Fruit fly (Drosophila melanogaster) whole organism, adult: ENCODE measurements around the gene CG42557.

Experiments
- CG12768 ChIP-seq: fragments of 200-800 bp; sonication (Bioruptor generic); optimal IDR thresholded peaks from 2 replicates; lab custom pipeline; 2017; ENCODE audit warnings: missing biosample characterization, missing genetic modification characterization, mild to moderate bottlenecking, moderate library complexity, missing genetic modification reagents
- CG14711 ChIP-seq: fragments of 200-800 bp; sonication (Bioruptor generic); optimal IDR thresholded peaks from 2 replicates; lab custom pipeline; 2018; ENCODE audit warnings: missing biosample characterization, mild to moderate bottlenecking, missing genetic modification characterization, moderate library complexity
- CG1620 ChIP-seq: fragments of 200-800 bp; sonication (Bioruptor generic); optimal IDR thresholded peaks from 2 replicates; lab custom pipeline; 2016; ENCODE audit warnings: missing biosample characterization, missing genetic modification characterization
- CG5204 ChIP-seq: fragments of 200-800 bp; sonication (Bioruptor generic); optimal IDR thresholded peaks from 2 replicates; lab custom pipeline; 2016; ENCODE audit warnings: missing biosample characterization, missing genetic modification characterization
- CG7045 ChIP-seq: fragments of 200-800 bp; sonication (Bioruptor generic); optimal IDR thresholded peaks from 2 replicates; lab custom pipeline; 2017; ENCODE audit warnings: missing biosample characterization, mild to moderate bottlenecking, missing genetic modification characterization
- CG7101 ChIP-seq: fragments of 200-800 bp; sonication (Bioruptor generic); optimal IDR thresholded peaks from 2 replicates; lab custom pipeline; 2018; ENCODE audit warnings: missing biosample characterization, mild to moderate bottlenecking, missing genetic modification characterization, moderate library complexity
- Crg-1 ChIP-seq: fragments of 200-800 bp; sonication (Bioruptor generic); optimal IDR thresholded peaks from 2 replicates; lab custom pipeline; 2016; ENCODE audit warnings: missing biosample characterization, missing genetic modification characterization
- Mnt ChIP-seq: fragments of 200-800 bp; sonication (Bioruptor generic); optimal IDR thresholded peaks from 2 replicates; lab custom pipeline; 2016; ENCODE audit warnings: missing biosample characterization, mild to moderate bottlenecking, missing genetic modification characterization
- bab1 ChIP-seq: fragments of 200-800 bp; sonication (Bioruptor generic); optimal IDR thresholded peaks from 3 replicates; lab custom pipeline; 2019; ENCODE audit warnings: missing biosample characterization, mild to moderate bottlenecking, missing genetic modification characterization, moderate library complexity
- cic ChIP-seq: fragments of 200-800 bp; sonication (Bioruptor generic); optimal IDR thresholded peaks from 2 replicates; lab custom pipeline; 2017; ENCODE audit warnings: missing biosample characterization, mild to moderate bottlenecking, missing genetic modification characterization, moderate library complexity
- cnc ChIP-seq, 2 experiments: fragments of >200 bp; optimal IDR thresholded peaks; 2 replicates each; lab custom pipeline; 2017
- kay ChIP-seq: fragments of 200-800 bp; sonication (Bioruptor generic); peaks from one replicate; lab custom pipeline; 2016; ENCODE audit warnings: missing biosample characterization, missing genetic modification characterization, borderline replicate concordance
- tj ChIP-seq: fragments of 200-800 bp; sonication (Bioruptor generic); optimal IDR thresholded peaks from 3 replicates; lab custom pipeline; 2017; ENCODE audit warnings: missing biosample characterization, mild to moderate bottlenecking, missing genetic modification characterization, moderate library complexity
- toe ChIP-seq: fragments of 200-800 bp; sonication (Bioruptor generic); optimal IDR thresholded peaks from 2 replicates; lab custom pipeline; 2016; ENCODE audit warnings: missing biosample characterization, missing genetic modification characterization

dm6 chr3R:29930286-29930685 lies 2.8 kb upstream of the CG42557 start, which contains the start of gene alpha-Man-Ic:
- TF ChIP-seq CG7101 (tag; lab: Kevin White, UChicago): no peak
- TF ChIP-seq CG1620: no peak
- TF ChIP-seq cnc (optimal IDR thresholded peaks at IDR 0.05; lab: Kevin White, UChicago): no peak
- no peak for TF ChIP-seq tj (GFP tag; lab: Kevin White, UChicago)
- no peak for TF ChIP-seq CG14711
- TF ChIP-seq CG7045 (GFP tag; lab: Kevin White, UChicago): no peak
- TF ChIP-seq Crg-1 (GFP tag; lab: Kevin White, UChicago): no peak
- TF ChIP-seq CG12768 (GFP tag; lab: Kevin White, UChicago): no peak
- no peak for TF ChIP-seq toe
- no peak for TF ChIP-seq cic (GFP tag; lab: Kevin White, UChicago)
- TF ChIP-seq Mnt: no peak
- TF ChIP-seq bab1 (GFP tag; lab: Kevin White, UChicago): no peak
- TF ChIP-seq CG5204 (GFP tag; lab: Kevin White, UChicago): no peak
- TF ChIP-seq kay (GFP tag; lab: Kevin White, UChicago): no peak
